Worm (Caenorhabditis elegans): Measurements from ENCODE around the gene lgc-16.

ce11 chrX:12093043-12093442 lies 25.4 kb upstream of the lgc-16 start, which contains the start of gene W03G11.4:
- TF ChIP-seq ama-1 (optimal IDR thresholded peaks at IDR 0.05) (no peak), flt-1 (GFP tag; IDR thresholded peaks at IDR 0.05) (no peak), tra-4 (tag; optimal IDR thresholded peaks at IDR 0.05) (no peak), hmg-4 (GFP tag; optimal IDR thresholded peaks at IDR 0.05) (no peak), ceh-13 (GFP tag; optimal IDR thresholded peaks at IDR 0.05) (no peak)
